Worm (Caenorhabditis elegans): ENCODE data around the gene sri-10.

DNA sequence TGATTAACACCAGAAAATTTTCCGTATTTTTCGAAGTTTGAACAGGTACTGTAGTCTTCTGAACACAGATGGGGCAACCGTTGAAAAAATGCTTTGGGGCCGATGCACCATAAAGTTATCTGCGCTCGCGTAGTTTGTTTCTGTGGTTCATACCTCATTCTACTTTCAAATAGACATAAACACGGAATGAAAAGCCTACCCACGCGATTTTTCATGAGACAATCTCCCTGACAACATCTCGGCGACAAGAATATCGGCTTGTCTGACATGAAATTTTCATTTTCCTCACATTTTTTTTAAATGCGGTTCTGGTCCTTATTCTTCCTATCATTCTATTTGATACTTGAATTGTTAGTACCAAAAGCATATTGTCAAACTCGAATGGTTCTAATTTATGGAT is 33.5 kb downstream of the sri-10 start, which contains the start of gene clec-257:
- TF ChIP-seq elt-2 (tag; optimal IDR thresholded peaks at IDR 0.05) = no peak
- no peak for TF ChIP-seq Y22D7AL.16 (tag; optimal IDR thresholded peaks at IDR 0.05)
- TF ChIP-seq ets-4 (tag; optimal IDR thresholded peaks at IDR 0.05) = no peak
- no peak for TF ChIP-seq ceh-48 (tag; optimal IDR thresholded peaks at IDR 0.05)
